Fruit fly (Drosophila melanogaster): ENCODE data around the gene Sod1.

Gene Sod1

dm6 chr3L:11097982-11098663, 15.4 kb downstream of the Sod1 start, which contains the start of the genes Irbp18 and APP-BP1 (continued):
- TF ChIP-seq kah (GFP tag; optimal IDR thresholded peaks at IDR 0.05) (peak; percentile 68), CG1603 (tag; optimal IDR thresholded peaks at IDR 0.05) (peak; percentile 88), psq (GFP tag; optimal IDR thresholded peaks at IDR 0.05) (peak; percentile 86), Opbp (GFP tag; IDR thresholded peaks at IDR 0.05; ENCODE audit: partially characterized antibody) (no peak), B-H2 (GFP tag; optimal IDR thresholded peaks at IDR 0.05) (peak; percentile 91), CG9797 (GFP tag; optimal IDR thresholded peaks at IDR 0.05) (peak; percentile 25), CG4360 (GFP tag; IDR thresholded peaks at IDR 0.05) (0 out of 2 replicates have a peak, but pooled peaks have one; percentile 30), CG1832 (GFP tag; optimal IDR thresholded peaks at IDR 0.05) (no peak), vnd (GFP tag; IDR thresholded peaks at IDR 0.05; ENCODE audit: partially characterized antibody) (no peak), CG17385 (GFP tag; optimal IDR thresholded peaks at IDR 0.05) (peak; percentile 91), pfk (GFP tag; optimal IDR thresholded peaks at IDR 0.05) (peak; percentile 17), Taf1 (GFP tag; IDR thresholded peaks at IDR 0.05) (peak; percentile 67), CG8089 (GFP tag; optimal IDR thresholded peaks at IDR 0.05) (peak; percentile 92), Mrtf (GFP tag; IDR thresholded peaks at IDR 0.05) (peak; percentile 81), CG14050 (GFP tag; IDR thresholded peaks at IDR 0.05) (peak; percentile 74), bowl (GFP tag; IDR thresholded peaks at IDR 0.05) (no peak), CG17186 (GFP tag; optimal IDR thresholded peaks at IDR 0.05) (peak; percentile 87), CG15479 (GFP tag; optimal IDR thresholded peaks at IDR 0.05) (peak; percentile 73), ind (GFP tag; optimal IDR thresholded peaks at IDR 0.05) (peak; percentile 95), Gsc (GFP tag; IDR thresholded peaks at IDR 0.05) (peak; percentile 58; the same call in 1 of the 2 replicates), cas (GFP tag; IDR thresholded peaks at IDR 0.05) (peak; percentile 32; the same call in 1 of the 2 replicates), BEAF-32 (GFP tag; optimal IDR thresholded peaks at IDR 0.05) (peak; percentile 46), ase (GFP tag; IDR thresholded peaks at IDR 0.05) (peak; percentile 79), lmd (GFP tag; IDR thresholded peaks at IDR 0.05) (peak; percentile 86), dmrt99B (tag; optimal IDR thresholded peaks at IDR 0.05) (peak; percentile 91), gcm (GFP tag; optimal IDR thresholded peaks at IDR 0.05) (peak; percentile 89), CG7357 (GFP tag; IDR thresholded peaks at IDR 0.05) (peak; percentile 66; the same call in 2 of the 3 replicates), CG15696 (tag; optimal IDR thresholded peaks at IDR 0.05) (peak; percentile 73), zf30C (GFP tag; optimal IDR thresholded peaks at IDR 0.05) (peak; percentile 25), CG8924 (tag; optimal IDR thresholded peaks at IDR 0.05) (peak; percentile 94), sd (tag; optimal IDR thresholded peaks at IDR 0.05) (no peak), slou (GFP tag; optimal IDR thresholded peaks at IDR 0.05) (peak; percentile 90), dan (GFP tag; IDR thresholded peaks at IDR 0.05) (no peak), CG34376 (GFP tag; optimal IDR thresholded peaks at IDR 0.05) (peak; percentile 95), CG2199 (GFP tag; IDR thresholded peaks at IDR 0.05) (0 out of 3 replicates have a peak, but pooled peaks have one; percentile 43), ranshi (GFP tag; IDR thresholded peaks at IDR 0.05) (peak; percentile 87), Lim3 (GFP tag; IDR thresholded peaks at IDR 0.05) (peak; percentile 47; the same call in 1 of the 2 replicates), tx (GFP tag; optimal IDR thresholded peaks at IDR 0.05) (peak; percentile 92), CG13624 (GFP tag; optimal IDR thresholded peaks at IDR 0.05) (peak; percentile 95), Aef1 (GFP tag; IDR thresholded peaks at IDR 0.05) (peak; percentile 83), Dek (tag; optimal IDR thresholded peaks at IDR 0.05) (peak; percentile 92), tgo (GFP tag; IDR thresholded peaks at IDR 0.05) (peak; percentile 85), CG9727 (GFP tag; optimal IDR thresholded peaks at IDR 0.05) (peak; percentile 96), Sin3A (optimal IDR thresholded peaks at IDR 0.05) (peak; percentile 87), MESR4 (GFP tag; optimal IDR thresholded peaks at IDR 0.05) (peak; percentile 31), z (GFP tag; IDR thresholded peaks at IDR 0.05) (0 out of 3 replicates have a peak, but pooled peaks have one; percentile 27), fru (optimal IDR thresholded peaks at IDR 0.05) (no peak), HLH4C (GFP tag; IDR thresholded peaks at IDR 0.05; ENCODE audit: partially characterized antibody) (no peak), CG8281 (tag; optimal IDR thresholded peaks at IDR 0.05) (peak; percentile 79), Hr3 (GFP tag; optimal IDR thresholded peaks at IDR 0.05) (peak; percentile 95)

All from whole organism, embryonic.